Worm (Caenorhabditis elegans) whole organism, L2 larva: ENCODE results near the gene C40C9.3.

Experiments
- F13H6.1 ChIP-seq: sonication (generic microtip); optimal IDR thresholded peaks from 2 replicates; lab custom pipeline; 2016; ENCODE audit warnings: missing genetic modification characterization, missing compliant biosample characterization
- aly-2 ChIP-seq: fragments of 150-350 bp; optimal IDR thresholded peaks from 2 replicates; lab custom pipeline; 2014; ENCODE audit warnings: missing biosample characterization, missing genetic modification characterization
- egl-27 ChIP-seq: sonication (generic microtip); optimal IDR thresholded peaks from 3 replicates; lab custom pipeline; 2017; ENCODE audit warnings: missing biosample characterization, missing genetic modification reagents, missing genetic modification characterization
- elt-1 ChIP-seq: fragments of 150-350 bp; optimal IDR thresholded peaks from 2 replicates; lab custom pipeline; 2014; ENCODE audit warnings: missing biosample characterization, missing genetic modification characterization
- fos-1 ChIP-seq: fragments of 150-350 bp; optimal IDR thresholded peaks from 2 replicates; lab custom pipeline; 2014; ENCODE audit warnings: missing biosample characterization, missing genetic modification characterization
- lin-11 ChIP-seq: fragments of 150-350 bp; sonication (generic microtip); optimal IDR thresholded peaks from 2 replicates; lab custom pipeline; 2014; ENCODE audit warnings: missing biosample characterization, missing genetic modification characterization, inconsistent platforms, mixed read lengths
- mdl-1 ChIP-seq, 2 experiments: fragments of 150-350 bp in 1 of 2; sonication (generic microtip) in 1 of 2; optimal IDR thresholded peaks; 2 replicates each; lab custom pipeline; 2017; ENCODE audit warnings: missing biosample characterization in 2 of 2, missing genetic modification characterization in 2 of 2
- nhr-11 ChIP-seq: fragments of 150-350 bp; optimal IDR thresholded peaks from 2 replicates; lab custom pipeline; 2014; ENCODE audit warnings: missing biosample characterization, missing genetic modification characterization
- nhr-21 ChIP-seq: fragments of 150-350 bp; optimal IDR thresholded peaks from 2 replicates; lab custom pipeline; 2014; ENCODE audit warnings: missing biosample characterization, missing genetic modification characterization
- nhr-23 ChIP-seq: fragments of 150-350 bp; optimal IDR thresholded peaks from 2 replicates; lab custom pipeline; 2014; ENCODE audit warnings: missing biosample characterization, missing genetic modification reagents, missing genetic modification characterization
- nhr-237 ChIP-seq: fragments of 150-350 bp; optimal IDR thresholded peaks from 2 replicates; lab custom pipeline; 2014; ENCODE audit warnings: missing biosample characterization, missing genetic modification characterization
- snpc-4 ChIP-seq: fragments of 150-350 bp; optimal IDR thresholded peaks from 2 replicates; lab custom pipeline; 2014; ENCODE audit warnings: missing biosample characterization, missing genetic modification characterization
- unc-62 ChIP-seq: fragments of 150-350 bp; optimal IDR thresholded peaks from 2 replicates; lab custom pipeline; 2014; ENCODE audit warnings: missing biosample characterization, missing genetic modification reagents, missing genetic modification characterization
- ztf-4 ChIP-seq: fragments of 150-350 bp; optimal IDR thresholded peaks from 2 replicates; lab custom pipeline; 2014; ENCODE audit warnings: missing biosample characterization, missing genetic modification characterization

- TF ChIP-seq ztf-4 (tag; lab: Kevin White, UChicago) = no peak
- no peak for TF ChIP-seq nhr-237 (tag; lab: Kevin White, UChicago)
- TF ChIP-seq elt-1 = no peak
- TF ChIP-seq mdl-1 (tag; optimal IDR thresholded peaks at IDR 0.05; lab: Kevin White, UChicago) = no peak
- TF ChIP-seq F13H6.1 = no peak
- TF ChIP-seq aly-2 (tag; lab: Kevin White, UChicago) = no peak
- TF ChIP-seq snpc-4 (tag; lab: Kevin White, UChicago) = no peak
- TF ChIP-seq fos-1 = no peak
- no peak for TF ChIP-seq unc-62 (GFP tag; lab: Kevin White, UChicago)
- TF ChIP-seq nhr-11 (tag; lab: Kevin White, UChicago) = no peak
- no peak for TF ChIP-seq nhr-23
- TF ChIP-seq lin-11 (tag; lab: Kevin White, UChicago) = no peak
- no peak for TF ChIP-seq egl-27 (tag; lab: Kevin White, UChicago)
- TF ChIP-seq nhr-21 (tag; lab: Kevin White, UChicago) = no peak
These were observed 3.4 kb downstream of the C40C9.3 start, which contains the start of gene C40C9.4 for ce11 chrX:13650799-13651198.
